Fruit fly (Drosophila melanogaster): ENCODE data around the gene ppan.

The ppan gene

dm6 chr3R:21092829-21093228, 23.2 kb upstream of the ppan start (continued):
- TF ChIP-seq Poxn (GFP tag; IDR thresholded peaks at IDR 0.05) (no peak), lov (optimal IDR thresholded peaks at IDR 0.05) (no peak), lov (GFP tag; IDR thresholded peaks at IDR 0.05) (no peak), sim (GFP tag; IDR thresholded peaks at IDR 0.05) (no peak), Spps (tag; optimal IDR thresholded peaks at IDR 0.05) (no peak), salm (tag; optimal IDR thresholded peaks at IDR 0.05) (no peak)

- TF ChIP-seq Blimp-1 (GFP tag; optimal IDR thresholded peaks at IDR 0.05) = peak; percentile 93
- TF ChIP-seq Med (GFP tag) = no peak
- peak; percentile 33 for TF ChIP-seq kay (GFP tag; optimal IDR thresholded peaks at IDR 0.05)
- TF ChIP-seq crol (GFP tag; IDR thresholded peaks at IDR 0.05) = peak; percentile 87
- no peak for TF ChIP-seq so (GFP tag; IDR thresholded peaks at IDR 0.05)
- peak; percentile 5 to 53 for TF ChIP-seq Trl (optimal IDR thresholded peaks at IDR 0.05)
- TF ChIP-seq Trl (GFP tag; optimal IDR thresholded peaks at IDR 0.05) = no peak
These were observed 21.8 kb upstream of the ppan start for dm6 chr3R:21094292-21094691.

- TF ChIP-seq CG6854 (GFP tag; optimal IDR thresholded peaks at IDR 0.05) (no peak), Sin3A (optimal IDR thresholded peaks at IDR 0.05) (no peak), CG15696 (tag; optimal IDR thresholded peaks at IDR 0.05) (no peak), onecut (GFP tag; IDR thresholded peaks at IDR 0.05) (peak; percentile 87), Stat92E (GFP tag; optimal IDR thresholded peaks at IDR 0.05) (no peak), CG6791 (GFP tag; IDR thresholded peaks at IDR 0.05; ENCODE audit: partially characterized antibody) (peak; percentile 39; the same call in 1 of the 3 replicates), Ets97D (GFP tag; optimal IDR thresholded peaks at IDR 0.05) (no peak), sr (GFP tag; IDR thresholded peaks at IDR 0.05) (0 out of 3 replicates have a peak, but pooled peaks have one; percentile 11), PHDP (tag; optimal IDR thresholded peaks at IDR 0.05) (no peak), CG10209 (GFP tag; optimal IDR thresholded peaks at IDR 0.05) (no peak), hth (optimal IDR thresholded peaks at IDR 0.05) (no peak), CG8359 (GFP tag; optimal IDR thresholded peaks at IDR 0.05; ENCODE audit: borderline replicate concordance) (no peak), odd (GFP tag; optimal IDR thresholded peaks at IDR 0.05) (no peak), CG1603 (tag; optimal IDR thresholded peaks at IDR 0.05) (no peak), Trl (optimal IDR thresholded peaks at IDR 0.05) (peak; percentile 70 to 72), Trl (GFP tag; optimal IDR thresholded peaks at IDR 0.05) (no peak), ab (GFP tag; optimal IDR thresholded peaks at IDR 0.05) (no peak), h (optimal IDR thresholded peaks at IDR 0.05) (no peak), chn (GFP tag; optimal IDR thresholded peaks at IDR 0.05) (peak; percentile 27), CG34376 (GFP tag; optimal IDR thresholded peaks at IDR 0.05) (no peak), CG6254 (GFP tag; optimal IDR thresholded peaks at IDR 0.05) (no peak), MBD-R2 (GFP tag; IDR thresholded peaks at IDR 0.05) (0 out of 2 replicates have a peak, but pooled peaks have one; percentile 10), hkb (optimal IDR thresholded peaks at IDR 0.05) (no peak), hkb (GFP tag; IDR thresholded peaks at IDR 0.05) (0 out of 2 replicates have a peak, but pooled peaks have one; percentile 14), gce (GFP tag; IDR thresholded peaks at IDR 0.05) (0 out of 3 replicates have a peak, but pooled peaks have one; percentile 13), Hey (tag; optimal IDR thresholded peaks at IDR 0.05) (no peak), tll (GFP tag; optimal IDR thresholded peaks at IDR 0.05) (peak in 1 of 2 experiments; percentile 32), twi (tag; optimal IDR thresholded peaks at IDR 0.05) (no peak), cg (GFP tag; optimal IDR thresholded peaks at IDR 0.05) (peak; percentile 55), slbo (GFP tag; IDR thresholded peaks at IDR 0.05) (no peak), crol (GFP tag; IDR thresholded peaks at IDR 0.05) (peak; percentile 13; the same call in 1 of the 2 replicates), Side (GFP tag; optimal IDR thresholded peaks at IDR 0.05) (no peak), nerfin-1 (tag; optimal IDR thresholded peaks at IDR 0.05) (peak; percentile 30), insv (GFP tag; optimal IDR thresholded peaks at IDR 0.05) (peak in 1 of 2 experiments; percentile 18), pros (GFP tag; optimal IDR thresholded peaks at IDR 0.05) (peak; percentile 51), CG6765 (GFP tag; optimal IDR thresholded peaks at IDR 0.05) (no peak), CG6689 (GFP tag; IDR thresholded peaks at IDR 0.05) (peak; percentile 49), Dll (GFP tag; IDR thresholded peaks at IDR 0.05; ENCODE audit: partially characterized antibody) (peak; percentile 42; the same call in 1 of the 4 replicates)
These were observed 19.4 kb upstream of the ppan start for dm6 chr3R:21096532-21097143.
